Worm (Caenorhabditis elegans) whole organism, L4 larva: ENCODE measurements around the gene ZK892.3.

Experiments
- F49E8.2 ChIP-seq: sonication (generic microtip); optimal IDR thresholded peaks from 2 replicates; lab custom pipeline; 2016; ENCODE audit warnings: missing compliant biosample characterization, mild to moderate bottlenecking, missing genetic modification characterization, borderline replicate concordance
- R02D3.7 ChIP-seq: fragments of 150-350 bp; sonication (generic microtip); optimal IDR thresholded peaks from 3 replicates; lab custom pipeline; 2014; ENCODE audit warnings: missing biosample characterization, missing genetic modification characterization
- Y48G9A.11 ChIP-seq: fragments of 200-800 bp; sonication (Bioruptor generic); IDR thresholded peaks from 2 replicates; pipeline ENCODE4 v1.3.6; 2022; ENCODE audit warnings: missing genetic modification reagents, missing genetic modification characterization, missing compliant biosample characterization
- ZK546.5 ChIP-seq, 2 experiments: sonication (generic microtip); optimal IDR thresholded peaks; 2 replicates each; lab custom pipeline; 2017; ENCODE audit warnings: missing biosample characterization in 2 of 2, missing genetic modification characterization in 2 of 2
- aha-1 ChIP-seq: fragments of 150-350 bp; peaks from one replicate; lab custom pipeline; 2014; ENCODE audit warnings: missing biosample characterization, missing genetic modification characterization
- arid-1 ChIP-seq: fragments of 200-800 bp; sonication (Bioruptor generic); conservative IDR thresholded peaks from 2 replicates; pipeline ENCODE4 v1.3.6; 2022; ENCODE audit warnings: missing genetic modification reagents, missing genetic modification characterization, missing compliant biosample characterization
- ceh-20 ChIP-seq: fragments of 200-800 bp; sonication (Bioruptor generic); IDR thresholded peaks from 2 replicates; pipeline ENCODE4 v1.3.6; 2022; ENCODE audit warnings: missing genetic modification reagents, missing genetic modification characterization, missing compliant biosample characterization
- ceh-44 ChIP-seq: fragments of 200-800 bp; sonication (Bioruptor generic); IDR thresholded peaks from 2 replicates; pipeline ENCODE4 v1.3.6; 2022; ENCODE audit warnings: missing genetic modification reagents, missing genetic modification characterization, missing compliant biosample characterization
- ceh-82 ChIP-seq: sonication (generic microtip); optimal IDR thresholded peaks from 2 replicates; lab custom pipeline; 2017; ENCODE audit warnings: missing biosample characterization, missing genetic modification characterization
- cey-2 ChIP-seq: sonication (generic microtip); optimal IDR thresholded peaks from 3 replicates; lab custom pipeline; 2017; ENCODE audit warnings: missing genetic modification characterization, mild to moderate bottlenecking, missing compliant biosample characterization, antibody characterized with exemption, borderline replicate concordance; ENCODE audit not compliant: insufficient read depth
- daf-8 ChIP-seq: fragments of 200-800 bp; sonication (Bioruptor generic); IDR thresholded peaks from 2 replicates; pipeline ENCODE4 v1.3.6; 2022; ENCODE audit warnings: missing genetic modification characterization, missing compliant biosample characterization
- dmd-6 ChIP-seq: fragments of 200-800 bp; sonication (Bioruptor generic); IDR thresholded peaks from 2 replicates; pipeline ENCODE4 v1.3.6; 2022; ENCODE audit warnings: missing genetic modification reagents, missing genetic modification characterization, missing compliant biosample characterization
- duxl-1 ChIP-seq: sonication (generic microtip); optimal IDR thresholded peaks from 2 replicates; lab custom pipeline; 2016; ENCODE audit warnings: mild to moderate bottlenecking, missing genetic modification characterization, moderate library complexity, missing compliant biosample characterization; ENCODE audit not compliant: poor library complexity
- dve-1 ChIP-seq: sonication (generic microtip); optimal IDR thresholded peaks from 2 replicates; lab custom pipeline; 2017; ENCODE audit warnings: antibody characterized with exemption, mild to moderate bottlenecking, missing genetic modification characterization, missing compliant biosample characterization; ENCODE audit not compliant: insufficient read depth
- egl-27 ChIP-seq: sonication (generic microtip); optimal IDR thresholded peaks from 3 replicates; lab custom pipeline; 2017; ENCODE audit warnings: missing biosample characterization, missing genetic modification reagents, missing genetic modification characterization
- egl-43 ChIP-seq: fragments of 200-800 bp; sonication (Bioruptor generic); IDR thresholded peaks from 2 replicates; pipeline ENCODE4 v1.3.6; 2022; ENCODE audit warnings: missing genetic modification reagents, missing genetic modification characterization, missing compliant biosample characterization
- fkh-10 ChIP-seq: fragments of 150-350 bp; optimal IDR thresholded peaks from 2 replicates; lab custom pipeline; 2014; ENCODE audit warnings: missing biosample characterization, missing genetic modification reagents, missing genetic modification characterization
- gei-8 ChIP-seq: fragments of 200-800 bp; sonication (Bioruptor generic); optimal IDR thresholded peaks from 2 replicates; lab custom pipeline; 2018; ENCODE audit warnings: mild to moderate bottlenecking, missing genetic modification characterization, missing compliant biosample characterization
- hif-1 ChIP-seq, 2 experiments: sonication (generic microtip); optimal IDR thresholded peaks; 2 replicates each; lab custom pipeline; 2016 to 2017; ENCODE audit warnings: missing compliant biosample characterization in 2 of 2, missing genetic modification characterization in 2 of 2, missing genetic modification reagents in 2 of 2, missing genotype in 2 of 2, mild to moderate bottlenecking in 1 of 2
- hlh-30 ChIP-seq: sonication (generic microtip); optimal IDR thresholded peaks from 2 replicates; lab custom pipeline; 2017; ENCODE audit warnings: antibody characterized with exemption, mild to moderate bottlenecking, missing genetic modification characterization, missing compliant biosample characterization; ENCODE audit not compliant: insufficient read depth
- lin-13 ChIP-seq: fragments of 150-350 bp; optimal IDR thresholded peaks from 2 replicates; lab custom pipeline; 2014; ENCODE audit warnings: missing biosample characterization, missing genetic modification reagents, missing genetic modification characterization
- lin-15B ChIP-seq: fragments of 150-350 bp; sonication (generic microtip); optimal IDR thresholded peaks from 3 replicates; lab custom pipeline; 2014; ENCODE audit warnings: missing biosample characterization, missing genetic modification characterization
- lin-38 ChIP-seq: fragments of 200-800 bp; sonication (Bioruptor generic); IDR thresholded peaks from 2 replicates; pipeline ENCODE4 v1.3.6; 2022; ENCODE audit warnings: missing genetic modification reagents, missing genetic modification characterization, missing compliant biosample characterization
- lin-39 ChIP-seq: fragments of 150-350 bp; optimal IDR thresholded peaks from 2 replicates; lab custom pipeline; 2014; ENCODE audit warnings: missing biosample characterization, missing genetic modification reagents, missing genetic modification characterization
- lir-3 ChIP-seq: sonication (generic microtip); optimal IDR thresholded peaks from 2 replicates; lab custom pipeline; 2016; ENCODE audit warnings: mild to moderate bottlenecking, missing genetic modification characterization, missing compliant biosample characterization
- madf-9 ChIP-seq: fragments of 200-800 bp; sonication (Bioruptor generic); conservative IDR thresholded peaks from 2 replicates; pipeline ENCODE4 v1.3.6; 2022; ENCODE audit warnings: missing genetic modification reagents, missing genetic modification characterization, missing compliant biosample characterization
- mdl-1 ChIP-seq, 2 experiments: fragments of 150-350 bp in 1 of 2; sonication (generic microtip) in 1 of 2; optimal IDR thresholded peaks; 2 replicates each; lab custom pipeline; 2014 to 2017; ENCODE audit warnings: missing biosample characterization in 2 of 2, missing genetic modification characterization in 2 of 2
- mdt-29 ChIP-seq: fragments of 200-800 bp; sonication (Bioruptor generic); IDR thresholded peaks from 2 replicates; pipeline ENCODE4 v1.3.6; 2022; ENCODE audit warnings: missing genetic modification reagents, missing genetic modification characterization, missing compliant biosample characterization
- mep-1 ChIP-seq: fragments of 150-350 bp; sonication (generic microtip); optimal IDR thresholded peaks from 3 replicates; lab custom pipeline; 2014; ENCODE audit warnings: missing biosample characterization, missing genetic modification characterization
- mxl-3 ChIP-seq: fragments of 200-800 bp; sonication (Bioruptor generic); optimal IDR thresholded peaks from 2 replicates; lab custom pipeline; 2018; ENCODE audit warnings: mild to moderate bottlenecking, missing genetic modification characterization, missing compliant biosample characterization
- nhr-28 ChIP-seq: fragments of 150-350 bp; optimal IDR thresholded peaks from 2 replicates; lab custom pipeline; 2014; ENCODE audit warnings: missing biosample characterization, missing genetic modification characterization
- nhr-41 ChIP-seq: fragments of 200-800 bp; sonication (Bioruptor generic); IDR thresholded peaks from 2 replicates; pipeline ENCODE4 v1.3.6; 2022; ENCODE audit warnings: missing genetic modification reagents, missing genetic modification characterization, missing compliant biosample characterization
- php-3 ChIP-seq: fragments of 200-800 bp; sonication (Bioruptor generic); IDR thresholded peaks from 2 replicates; pipeline ENCODE4 v1.3.6; 2022; ENCODE audit warnings: missing genetic modification reagents, missing genetic modification characterization, missing compliant biosample characterization
- rbr-2 ChIP-seq: sonication (generic microtip); optimal IDR thresholded peaks from 2 replicates; lab custom pipeline; 2016; ENCODE audit warnings: missing genotype, missing genetic modification characterization, missing compliant biosample characterization
- set-16 ChIP-seq: fragments of 200-800 bp; sonication (Bioruptor generic); IDR thresholded peaks from 2 replicates; pipeline ENCODE4 v1.3.6; 2022; ENCODE audit warnings: missing genetic modification reagents, missing genetic modification characterization, missing compliant biosample characterization
- spr-1 ChIP-seq: sonication (generic microtip); optimal IDR thresholded peaks from 2 replicates; lab custom pipeline; 2016; ENCODE audit warnings: mild to moderate bottlenecking, missing genetic modification characterization, missing compliant biosample characterization
- spr-3 ChIP-seq: fragments of 200-800 bp; sonication (Bioruptor generic); optimal IDR thresholded peaks from 2 replicates; lab custom pipeline; 2018; ENCODE audit warnings: mild to moderate bottlenecking, missing genetic modification characterization, missing compliant biosample characterization
- tag-97 ChIP-seq: fragments of 200-800 bp; sonication (Bioruptor generic); IDR thresholded peaks from 2 replicates; pipeline ENCODE4 v1.3.6; 2022; ENCODE audit warnings: missing genetic modification characterization, missing compliant biosample characterization
- tra-1 ChIP-seq: fragments of 200-800 bp; sonication (Bioruptor generic); IDR thresholded peaks from 2 replicates; pipeline ENCODE4 v1.3.6; 2022; ENCODE audit warnings: missing genetic modification reagents, missing genetic modification characterization, missing compliant biosample characterization
- unc-62 ChIP-seq, 3 experiments: fragments of 150-350 bp in 1 of 3; sonication (generic microtip); optimal IDR thresholded peaks in 2 of 3; peaks in 1 of 3; 1 replicate in 1 of 3; 2 replicates in 2 of 3; lab custom pipeline; 2014 to 2017; ENCODE audit warnings: missing biosample characterization in 3 of 3, missing genetic modification characterization in 3 of 3, missing genetic modification reagents in 3 of 3, missing genotype in 1 of 3
- zip-11 ChIP-seq: fragments of 200-800 bp; sonication (Bioruptor generic); IDR thresholded peaks from 2 replicates; pipeline ENCODE4 v1.3.6; 2022; ENCODE audit warnings: missing genetic modification characterization, missing compliant biosample characterization
- ztf-7 ChIP-seq: fragments of 150-350 bp; optimal IDR thresholded peaks from 2 replicates; lab custom pipeline; 2014; ENCODE audit warnings: missing biosample characterization, missing genetic modification characterization

ZK892.3 gene

ce11 chrII:10016013-10016412 lies 14.4 kb downstream of the ZK892.3 start, which contains the start of gene lec-2 (continued):
- peak; percentile 63 for TF ChIP-seq set-16 (GFP tag; lab: Robert Waterston, UW)
- TF ChIP-seq nhr-28 (tag; lab: Kevin White, UChicago) = peak; percentile 42
- no peak for TF ChIP-seq duxl-1
- TF ChIP-seq mep-1 (tag; lab: Kevin White, UChicago) = peak; percentile 11
- TF ChIP-seq mdl-1 (tag; optimal IDR thresholded peaks at IDR 0.05; lab: Kevin White, UChicago) = peak; percentile 29 to 80
- TF ChIP-seq php-3 (GFP tag; lab: Robert Waterston, UW) = 0 out of 2 replicates have a peak, but pooled peaks have one; percentile 22
- peak; percentile 54; the same call in 1 of the 2 replicates for TF ChIP-seq egl-43 (GFP tag; lab: Robert Waterston, UW)
- TF ChIP-seq tra-1 (GFP tag; lab: Robert Waterston, UW) = 0 out of 2 replicates have a peak, but pooled peaks have one; percentile 43
- peak; percentile 65 for TF ChIP-seq gei-8 (GFP tag; lab: Kevin White, UChicago)

ce11 chrII:10017528-10017927 lies 15.9 kb downstream of the ZK892.3 start:
- TF ChIP-seq mxl-3 (GFP tag; lab: Kevin White, UChicago) (peak; percentile 15), hlh-30 (tag; lab: Kevin White, UChicago) (peak; percentile 20), Y48G9A.11 (GFP tag; lab: Robert Waterston, UW) (no peak), dmd-6 (GFP tag; lab: Robert Waterston, UW) (peak; percentile 24; the same call in 1 of the 2 replicates), unc-62 (GFP tag; optimal IDR thresholded peaks at IDR 0.05 in 1 of 2; lab: Kevin White, UChicago) (peak in 1 of 2 experiments; percentile 71), unc-62 (tag; optimal IDR thresholded peaks at IDR 0.05; lab: Kevin White, UChicago) (no peak), egl-43 (GFP tag; lab: Robert Waterston, UW) (no peak), lin-39 (tag; lab: Kevin White, UChicago) (no peak), nhr-41 (no peak), aha-1 (tag; lab: Kevin White, UChicago) (peak; percentile 54), tra-1 (GFP tag; lab: Robert Waterston, UW) (0 out of 2 replicates have a peak, but pooled peaks have one; percentile 25), lin-38 (GFP tag; lab: Robert Waterston, UW) (no peak)

ce11 chrII:10019669-10020068 lies 18.0 kb downstream of the ZK892.3 start:
- TF ChIP-seq madf-9 (GFP tag; lab: Robert Waterston, UW) = no peak
- no peak for TF ChIP-seq arid-1 (GFP tag; lab: Robert Waterston, UW)
- TF ChIP-seq ceh-44 (GFP tag; lab: Robert Waterston, UW) = no peak
- no peak for TF ChIP-seq daf-8
- no peak for TF ChIP-seq ceh-82
- TF ChIP-seq mdt-29 (GFP tag; lab: Robert Waterston, UW) = no peak
- TF ChIP-seq zip-11 = no peak
- TF ChIP-seq spr-1 (tag; lab: Kevin White, UChicago) = no peak
- TF ChIP-seq rbr-2 = no peak
- no peak for TF ChIP-seq lin-15B (tag; lab: Kevin White, UChicago)
- TF ChIP-seq dve-1 (tag; lab: Kevin White, UChicago) = peak; percentile 18
- no peak for TF ChIP-seq egl-27 (tag; lab: Kevin White, UChicago)
- peak in 1 of 2 experiments; percentile 7 for TF ChIP-seq mdl-1 (tag; optimal IDR thresholded peaks at IDR 0.05; lab: Kevin White, UChicago)
- TF ChIP-seq dmd-6 (GFP tag; lab: Robert Waterston, UW) = peak; percentile 62
- TF ChIP-seq ZK546.5 (tag; optimal IDR thresholded peaks at IDR 0.05; lab: Kevin White, UChicago) = no peak
- TF ChIP-seq F49E8.2 (tag; lab: Kevin White, UChicago) = no peak
- peak; percentile 52; the same call in 1 of the 2 replicates for TF ChIP-seq tra-1 (GFP tag; lab: Robert Waterston, UW)
- TF ChIP-seq spr-3 (GFP tag; lab: Kevin White, UChicago) = no peak
- TF ChIP-seq nhr-28 (tag; lab: Kevin White, UChicago) = peak; percentile 72
- peak; percentile 85 for TF ChIP-seq hlh-30 (tag; lab: Kevin White, UChicago)
- TF ChIP-seq fkh-10 (GFP tag; lab: Kevin White, UChicago) = no peak
- no peak for TF ChIP-seq R02D3.7 (tag; lab: Kevin White, UChicago)
- no peak for TF ChIP-seq tag-97
- TF ChIP-seq lin-13 (GFP tag; lab: Kevin White, UChicago) = no peak
- no peak for TF ChIP-seq hif-1 (tag; optimal IDR thresholded peaks at IDR 0.05; lab: Kevin White, UChicago)
- peak; percentile 56; the same call in 1 of the 2 replicates for TF ChIP-seq ceh-20 (GFP tag; lab: Robert Waterston, UW)
- TF ChIP-seq cey-2 (tag; lab: Kevin White, UChicago) = peak; percentile 54
- TF ChIP-seq ztf-7 = no peak
- no peak for TF ChIP-seq lir-3 (tag; lab: Kevin White, UChicago)
